Fruit fly (Drosophila melanogaster): Measurements from ENCODE around the gene CG46281.

DNA sequence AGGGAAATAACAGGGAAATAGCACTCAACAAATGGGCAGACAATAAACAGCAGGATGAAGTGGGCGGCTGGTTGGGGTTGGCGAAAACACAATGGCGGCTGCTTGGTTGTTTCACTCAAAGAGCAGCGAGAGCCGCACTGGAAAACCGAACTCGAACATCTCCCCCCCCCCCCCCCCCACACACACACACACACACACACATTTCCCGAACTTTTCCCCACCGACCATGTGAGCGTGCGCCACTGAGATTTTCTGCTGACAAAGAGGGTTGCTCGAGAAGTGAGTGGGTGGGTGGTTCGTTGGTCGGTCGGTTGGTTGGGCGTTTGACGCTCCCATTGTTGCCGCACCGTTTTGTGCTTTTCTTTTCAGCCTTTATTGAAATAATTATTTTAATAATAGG lies 43.1 kb upstream of the CG46281 start:
- no peak for TF ChIP-seq ftz-f1 (GFP tag; optimal IDR thresholded peaks at IDR 0.05)
- TF ChIP-seq Side (GFP tag; optimal IDR thresholded peaks at IDR 0.05): no peak
- TF ChIP-seq ac (GFP tag; optimal IDR thresholded peaks at IDR 0.05): no peak
- no peak for TF ChIP-seq CrebB (tag; optimal IDR thresholded peaks at IDR 0.05)
- no peak for TF ChIP-seq hbn (GFP tag; IDR thresholded peaks at IDR 0.05; ENCODE audit: partially characterized antibody)
- TF ChIP-seq CG2120 (GFP tag; optimal IDR thresholded peaks at IDR 0.05): no peak
- TF ChIP-seq CG6854 (GFP tag; optimal IDR thresholded peaks at IDR 0.05): no peak
- no peak for TF ChIP-seq CG8924 (tag; optimal IDR thresholded peaks at IDR 0.05)
- TF ChIP-seq Gug (GFP tag; IDR thresholded peaks at IDR 0.05): no peak
- no peak for TF ChIP-seq Chrac-16 (GFP tag; optimal IDR thresholded peaks at IDR 0.05)
- no peak for TF ChIP-seq gem (tag; optimal IDR thresholded peaks at IDR 0.05)
- TF ChIP-seq h (optimal IDR thresholded peaks at IDR 0.05): no peak

Measured in whole organism, embryonic.